Worm (Caenorhabditis elegans): ENCODE measurements around the gene C31E10.11.
"Not testable (repeated sequence)": the region's sequence is repeated elsewhere in the genome, so short reads cannot be mapped to it uniquely, and the experiment has no call there.

C31E10.11 gene

ce11 chrX:14000198-14000748 is 9.7 kb upstream of the C31E10.11 start:
- TF ChIP-seq B0336.3 (GFP tag; IDR thresholded peaks at IDR 0.05) (no peak), nhr-80 (tag; optimal IDR thresholded peaks at IDR 0.05) (peak; percentile 78), Y67H2A.10 (GFP tag; conservative IDR thresholded peaks at IDR 0.05) (no peak), lin-40 (tag; optimal IDR thresholded peaks at IDR 0.05) (peak; percentile 9)

ce11 chrX:13995803-13996388 is 5.3 kb upstream of the C31E10.11 start, which contains the start of the genes C31E10.5 and C31E10.6:
TSS of gene C31E10.5 (minus strand) at chrX:13995834.
TSS of gene C31E10.6 (plus strand) at chrX:13996338.
- TF ChIP-seq hmg-1.2 (GFP tag; IDR thresholded peaks at IDR 0.05) (peak; percentile 85), chd-7 (tag; optimal IDR thresholded peaks at IDR 0.05) (no peak)

ce11 chrX:13986307-13986706 is 4.3 kb downstream of the C31E10.11 start, which contains the start of gene irld-24:
TSS of gene irld-24 (plus strand) at chrX:13986607.
- no peak for TF ChIP-seq F49E8.2 (tag; optimal IDR thresholded peaks at IDR 0.05; ENCODE audit: insufficient read depth)
- no peak for TF ChIP-seq mes-4 (tag; optimal IDR thresholded peaks at IDR 0.05)
- no peak for TF ChIP-seq ceh-79 (tag; optimal IDR thresholded peaks at IDR 0.05)
- TF ChIP-seq Y79H2A.3 (GFP tag; conservative IDR thresholded peaks at IDR 0.05), result no peak
- TF ChIP-seq zim-3 (tag; optimal IDR thresholded peaks at IDR 0.05), result no peak
- no peak for TF ChIP-seq unc-62 (GFP tag; optimal IDR thresholded peaks at IDR 0.05)
- no peak for TF ChIP-seq mxl-1 (tag; optimal IDR thresholded peaks at IDR 0.05)
- no peak for TF ChIP-seq lsl-1 (GFP tag; optimal IDR thresholded peaks at IDR 0.05)
- TF ChIP-seq egl-44 (GFP tag; IDR thresholded peaks at IDR 0.05), result no peak
- no peak for TF ChIP-seq atf-7 (tag; optimal IDR thresholded peaks at IDR 0.05)
- no peak for TF ChIP-seq egl-18 (GFP tag; IDR thresholded peaks at IDR 0.05)
- no peak for TF ChIP-seq D2030.7 (GFP tag; IDR thresholded peaks at IDR 0.05)
- no peak for TF ChIP-seq ekl-4 (GFP tag; IDR thresholded peaks at IDR 0.05)
- no peak for TF ChIP-seq ztf-6 (GFP tag; IDR thresholded peaks at IDR 0.05)
- TF ChIP-seq dpff-1 (tag; optimal IDR thresholded peaks at IDR 0.05), result no peak
- TF ChIP-seq hlh-12 (tag; optimal IDR thresholded peaks at IDR 0.05), result no peak
- TF ChIP-seq nfya-1 (tag; optimal IDR thresholded peaks at IDR 0.05; ENCODE audit: borderline replicate concordance, insufficient read depth), result no peak
- TF ChIP-seq ztf-28 (GFP tag; IDR thresholded peaks at IDR 0.05), result no peak
- no peak for TF ChIP-seq B0035.1 (tag; optimal IDR thresholded peaks at IDR 0.05)
- no peak for TF ChIP-seq him-1 (tag; optimal IDR thresholded peaks at IDR 0.05)

ce11 chrX:13980417-13980816 is 10.2 kb downstream of the C31E10.11 start, which contains the start of gene arrd-24:
TSS of gene arrd-24 (minus strand) at chrX:13980517.
- not testable (repeated sequence) for TF ChIP-seq ZK185.1 (tag; optimal IDR thresholded peaks at IDR 0.05; ENCODE audit: poor library complexity, severe bottlenecking); cebp-2 (GFP tag; IDR thresholded peaks at IDR 0.05); ztf-28 (GFP tag; IDR thresholded peaks at IDR 0.05)

- TF ChIP-seq nhr-80 (tag; optimal IDR thresholded peaks at IDR 0.05) (peak; percentile 3), zfh-2 (GFP tag; conservative IDR thresholded peaks at IDR 0.05) (0 out of 2 replicates have a peak, but pooled peaks have one; percentile 9), ceh-27 (GFP tag; optimal IDR thresholded peaks at IDR 0.05) (peak; percentile 54), dox-1 (GFP tag; IDR thresholded peaks at IDR 0.05) (0 out of 2 replicates have a peak, but pooled peaks have one; percentile 14), let-607 (tag; optimal IDR thresholded peaks at IDR 0.05) (no peak), hmg-1.2 (GFP tag; IDR thresholded peaks at IDR 0.05) (peak; percentile 17; the same call in 1 of the 2 replicates), ceh-58 (GFP tag; IDR thresholded peaks at IDR 0.05) (no peak), ZK185.1 (tag; optimal IDR thresholded peaks at IDR 0.05; ENCODE audit: poor library complexity, severe bottlenecking) (peak; percentile 11), lin-35 (GFP tag; optimal IDR thresholded peaks at IDR 0.05) (peak in 1 of 3 experiments; percentile 5), K12H6.12 (tag; optimal IDR thresholded peaks at IDR 0.05) (peak; percentile 50), nhr-179 (tag; optimal IDR thresholded peaks at IDR 0.05) (no peak), attf-5 (GFP tag; optimal IDR thresholded peaks at IDR 0.05) (peak; percentile 32), lin-26 (GFP tag; IDR thresholded peaks at IDR 0.05) (0 out of 2 replicates have a peak, but pooled peaks have one; percentile 28)
Measured at ce11 chrX:13977439-13978118, 13.0 kb downstream of the C31E10.11 start, which contains the start of gene F48F7.6. TSS of gene F48F7.6 (plus strand) at chrX:13977829.

All from whole organism, young adult.